Worm (Caenorhabditis elegans) whole organism, young adult: Measurements from ENCODE around the gene ets-6.

ENCODE experiments used
- B0336.3 ChIP-seq: fragments of 200-800 bp; sonication (Bioruptor generic); IDR thresholded peaks from 2 replicates; pipeline ENCODE4 v1.3.6; 2022; ENCODE audit warnings: missing genetic modification characterization, missing compliant biosample characterization
- F10E7.11 ChIP-seq: sonication (generic microtip); optimal IDR thresholded peaks from 2 replicates; lab custom pipeline; 2017; ENCODE audit warnings: mild to moderate bottlenecking, missing genetic modification characterization, moderate library complexity, missing compliant biosample characterization
- F52B5.7 ChIP-seq: sonication (generic microtip); optimal IDR thresholded peaks from 2 replicates; lab custom pipeline; 2016; ENCODE audit warnings: mild to moderate bottlenecking, missing genetic modification characterization, missing compliant biosample characterization
- F55B11.4 ChIP-seq: sonication (generic microtip); optimal IDR thresholded peaks from 2 replicates; lab custom pipeline; 2016; ENCODE audit warnings: missing compliant biosample characterization, missing genetic modification characterization, borderline replicate concordance; ENCODE audit not compliant: insufficient read depth
- Y53F4B.3 ChIP-seq: fragments of 200-800 bp; sonication (Bioruptor generic); IDR thresholded peaks from 2 replicates; pipeline ENCODE4 v1.3.6; 2022; ENCODE audit warnings: missing genetic modification reagents, missing genetic modification characterization, missing compliant biosample characterization
- Y79H2A.3 ChIP-seq: fragments of 200-800 bp; sonication (Bioruptor generic); conservative IDR thresholded peaks from 2 replicates; pipeline ENCODE4 v1.3.6; 2022; ENCODE audit warnings: missing genetic modification reagents, missing genetic modification characterization, missing compliant biosample characterization
- ama-1 ChIP-seq, 3 experiments: fragments of 150-350 bp in 1 of 3; sonication (generic microtip) in 2 of 3; optimal IDR thresholded peaks; 2 replicates each; lab custom pipeline; 2014 to 2018; ENCODE audit warnings: missing biosample characterization in 2 of 3, missing genetic modification characterization in 2 of 3, missing genetic modification reagents in 2 of 3
- hmg-20 ChIP-seq: fragments of 200-800 bp; sonication (Bioruptor generic); IDR thresholded peaks from 2 replicates; pipeline ENCODE4 v1.3.6; 2022; ENCODE audit warnings: missing genetic modification reagents, missing genetic modification characterization, missing compliant biosample characterization
- mes-4 ChIP-seq: sonication (generic microtip); optimal IDR thresholded peaks from 2 replicates; lab custom pipeline; 2016; ENCODE audit warnings: missing genotype, missing genetic modification characterization, missing compliant biosample characterization
- unc-130 ChIP-seq: sonication (generic microtip); optimal IDR thresholded peaks from 2 replicates; lab custom pipeline; 2016; ENCODE audit warnings: missing genetic modification reagents, missing genetic modification characterization, missing compliant biosample characterization
- ztf-22 ChIP-seq: fragments of 200-800 bp; sonication (Bioruptor generic); optimal IDR thresholded peaks from 2 replicates; lab custom pipeline; 2018; ENCODE audit warnings: mild to moderate bottlenecking, missing genetic modification characterization, moderate library complexity, missing compliant biosample characterization

ce11 chrV:7551821-7552220, 28.5 kb downstream of the ets-6 start, which contains the start of gene F19F10.3:
- TF ChIP-seq ama-1 (optimal IDR thresholded peaks at IDR 0.05; lab: Kevin White, UChicago) (no peak), ama-1 (GFP tag; optimal IDR thresholded peaks at IDR 0.05; lab: Kevin White, UChicago) (no peak), Y53F4B.3 (GFP tag; lab: Robert Waterston, UW) (no peak), hmg-20 (GFP tag; lab: Robert Waterston, UW) (no peak), F52B5.7 (no peak), B0336.3 (GFP tag; lab: Robert Waterston, UW) (no peak), F55B11.4 (tag; lab: Kevin White, UChicago) (no peak), F10E7.11 (tag; lab: Kevin White, UChicago) (no peak), mes-4 (tag; lab: Kevin White, UChicago) (no peak), ztf-22 (GFP tag; lab: Kevin White, UChicago) (no peak), Y79H2A.3 (GFP tag; lab: Robert Waterston, UW) (no peak), unc-130 (no peak)
